Fruit fly (Drosophila melanogaster): Measurements from ENCODE around the gene p53.

dm6 chr3R:23004161-23004560 lies 49.7 kb downstream of the p53 start:
- no peak for TF ChIP-seq CG8478 (optimal IDR thresholded peaks at IDR 0.05)
- TF ChIP-seq CTCF (optimal IDR thresholded peaks at IDR 0.05) = no peak
